Worm (Caenorhabditis elegans): ENCODE data around the gene ceh-36.
A peak's percentile ranks its signal among the peaks of the same experiment; 100 is the strongest.

ceh-36 gene

ce11 chrX:14169569-14170031, 16.8 kb downstream of the ceh-36 start, which contains the start of gene sym-4:
Gene sym-4, minus strand, starts transcription at chrX:14169619.
- no peak for TF ChIP-seq F37B4.10 (GFP tag; IDR thresholded peaks at IDR 0.05)
- TF ChIP-seq ztf-28 (GFP tag; IDR thresholded peaks at IDR 0.05): no peak
- peak; percentile 86; the same call in 1 of the 2 replicates for TF ChIP-seq nfyb-1 (GFP tag; IDR thresholded peaks at IDR 0.05)
- TF ChIP-seq sptf-2 (GFP tag; optimal IDR thresholded peaks at IDR 0.05): peak; percentile 63
- TF ChIP-seq zfh-2 (GFP tag; conservative IDR thresholded peaks at IDR 0.05): peak; percentile 89
- TF ChIP-seq dpff-1 (tag; optimal IDR thresholded peaks at IDR 0.05): no peak
- peak; percentile 91 for TF ChIP-seq hmg-1.2 (GFP tag; IDR thresholded peaks at IDR 0.05)
- no peak for TF ChIP-seq snpc-4 (GFP tag; optimal IDR thresholded peaks at IDR 0.05)
- peak; percentile 4 to 79 (median 66) for TF ChIP-seq snpc-4 (tag; optimal IDR thresholded peaks at IDR 0.05)
- peak; percentile 69 for TF ChIP-seq somi-1 (GFP tag; optimal IDR thresholded peaks at IDR 0.05)
- peak; percentile 72; the same call in 1 of the 2 replicates for TF ChIP-seq pbrm-1 (GFP tag; IDR thresholded peaks at IDR 0.05)
- TF ChIP-seq aptf-3 (GFP tag; IDR thresholded peaks at IDR 0.05): no peak
- TF ChIP-seq nhr-80 (tag; optimal IDR thresholded peaks at IDR 0.05): peak; percentile 100
- peak; percentile 80 for TF ChIP-seq cebp-1 (GFP tag; IDR thresholded peaks at IDR 0.05)
- peak; percentile 93 for TF ChIP-seq cebp-1 (tag; optimal IDR thresholded peaks at IDR 0.05)
- peak; percentile 84 for TF ChIP-seq K11D2.4 (GFP tag; IDR thresholded peaks at IDR 0.05)
- TF ChIP-seq nhr-27 (tag; optimal IDR thresholded peaks at IDR 0.05): no peak
- no peak for TF ChIP-seq ztf-25 (GFP tag; IDR thresholded peaks at IDR 0.05)
- TF ChIP-seq Y67H2A.10 (GFP tag; conservative IDR thresholded peaks at IDR 0.05): peak; percentile 73; the same call in 1 of the 2 replicates
- peak; percentile 68 for TF ChIP-seq tbp1 (GFP tag; optimal IDR thresholded peaks at IDR 0.05)
- no peak for TF ChIP-seq madf-3 (GFP tag; IDR thresholded peaks at IDR 0.05)
- peak; percentile 77 for TF ChIP-seq chd-7 (tag; optimal IDR thresholded peaks at IDR 0.05)
- peak; percentile 82; the same call in 1 of the 2 replicates for TF ChIP-seq Y53G8AR.9 (GFP tag; conservative IDR thresholded peaks at IDR 0.05)
- no peak for TF ChIP-seq B0019.2 (GFP tag; conservative IDR thresholded peaks at IDR 0.05)
- TF ChIP-seq Y53F4B.3 (GFP tag; IDR thresholded peaks at IDR 0.05): no peak
- peak; percentile 83; the same call in 1 of the 2 replicates for TF ChIP-seq let-526 (GFP tag; IDR thresholded peaks at IDR 0.05)
- TF ChIP-seq dpl-1 (GFP tag; optimal IDR thresholded peaks at IDR 0.05): no peak
- TF ChIP-seq hlh-12 (tag; optimal IDR thresholded peaks at IDR 0.05): no peak
- no peak for TF ChIP-seq unc-130 (GFP tag; optimal IDR thresholded peaks at IDR 0.05)
- TF ChIP-seq madf-8 (GFP tag; conservative IDR thresholded peaks at IDR 0.05): no peak
- TF ChIP-seq lin-35 (GFP tag; optimal IDR thresholded peaks at IDR 0.05): peak in 1 of 3 experiments; percentile 77
- TF ChIP-seq B0035.1 (tag; optimal IDR thresholded peaks at IDR 0.05): peak; percentile 1
- no peak for TF ChIP-seq ceh-91 (GFP tag; IDR thresholded peaks at IDR 0.05)
- no peak for TF ChIP-seq F39B2.1 (GFP tag; IDR thresholded peaks at IDR 0.05)
- TF ChIP-seq B0336.3 (GFP tag; IDR thresholded peaks at IDR 0.05): peak; percentile 89
- TF ChIP-seq unc-62 (GFP tag; optimal IDR thresholded peaks at IDR 0.05): no peak
- TF ChIP-seq ztf-22 (GFP tag; optimal IDR thresholded peaks at IDR 0.05): peak; percentile 79
- TF ChIP-seq Y79H2A.3 (GFP tag; conservative IDR thresholded peaks at IDR 0.05): no peak
- TF ChIP-seq attf-6 (GFP tag; IDR thresholded peaks at IDR 0.05): no peak
- TF ChIP-seq F23B12.7 (tag; optimal IDR thresholded peaks at IDR 0.05; ENCODE audit: insufficient read depth): peak; percentile 63
- TF ChIP-seq attf-5 (GFP tag; optimal IDR thresholded peaks at IDR 0.05): peak; percentile 98
- TF ChIP-seq akir-1 (GFP tag; optimal IDR thresholded peaks at IDR 0.05): peak; percentile 30
- TF ChIP-seq athp-1 (tag; optimal IDR thresholded peaks at IDR 0.05): peak; percentile 82
- TF ChIP-seq bed-2 (GFP tag; IDR thresholded peaks at IDR 0.05): no peak
- no peak for TF ChIP-seq F10E7.11 (tag; optimal IDR thresholded peaks at IDR 0.05)
- TF ChIP-seq lin-54 (GFP tag; optimal IDR thresholded peaks at IDR 0.05): peak; percentile 66
- TF ChIP-seq die-1 (tag; optimal IDR thresholded peaks at IDR 0.05): peak; percentile 59
- no peak for TF ChIP-seq egl-18 (GFP tag; IDR thresholded peaks at IDR 0.05)
- TF ChIP-seq lir-1 (GFP tag; conservative IDR thresholded peaks at IDR 0.05): peak; percentile 74
